Worm (Caenorhabditis elegans): ENCODE results near the gene srbc-58.

DNA sequence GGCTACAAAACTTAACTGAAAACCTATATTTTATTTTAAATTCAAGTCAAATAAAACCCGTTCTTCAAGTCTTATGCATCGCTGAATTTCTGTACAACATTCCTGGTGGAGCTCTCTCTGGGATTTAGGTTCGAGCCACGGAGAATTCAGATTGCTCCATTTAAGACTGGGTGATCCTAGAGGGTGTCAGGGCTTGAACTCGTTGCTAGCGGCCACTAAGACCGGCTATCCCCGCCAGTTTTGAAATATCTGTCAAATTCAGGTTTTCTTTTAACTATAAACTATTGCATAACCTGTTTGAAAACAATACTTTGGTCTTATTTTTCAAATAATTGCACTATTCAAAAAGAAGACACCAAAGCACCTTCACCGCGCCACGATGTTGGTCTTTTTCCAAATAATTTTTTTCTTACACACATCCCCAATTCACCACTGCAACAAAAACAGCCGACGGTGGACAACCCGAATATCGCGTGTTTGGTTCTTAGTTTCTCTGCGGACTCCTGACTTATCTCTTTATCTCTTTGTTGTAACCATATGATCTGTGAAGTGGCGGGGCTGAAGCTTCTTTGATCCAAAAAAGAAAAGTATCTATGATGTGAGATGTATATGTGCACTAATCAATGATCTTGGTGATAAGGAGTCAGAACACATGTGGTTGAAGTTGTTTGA is 45.8 kb upstream of the srbc-58 start:
- TF ChIP-seq ama-1 (optimal IDR thresholded peaks at IDR 0.05) (no peak), B0310.2 (tag; optimal IDR thresholded peaks at IDR 0.05) (no peak), hmbx-1 (tag; optimal IDR thresholded peaks at IDR 0.05) (no peak), flt-1 (GFP tag; IDR thresholded peaks at IDR 0.05) (no peak), sea-1 (GFP tag; conservative IDR thresholded peaks at IDR 0.05) (no peak), pes-1 (GFP tag; IDR thresholded peaks at IDR 0.05) (no peak), tbx-11 (GFP tag; IDR thresholded peaks at IDR 0.05) (no peak), aly-1 (tag; optimal IDR thresholded peaks at IDR 0.05) (no peak), hmg-4 (GFP tag; optimal IDR thresholded peaks at IDR 0.05) (no peak), hnd-1 (tag; optimal IDR thresholded peaks at IDR 0.05) (no peak), tbx-37 (GFP tag; conservative IDR thresholded peaks at IDR 0.05) (no peak), tra-4 (tag; optimal IDR thresholded peaks at IDR 0.05) (no peak)
